Worm (Caenorhabditis elegans): ENCODE data around the gene rab-28.

ce11 chrIV:9289635-9290034 is 45.8 kb upstream of the rab-28 start:
- no peak for TF ChIP-seq lin-29 (GFP tag; IDR thresholded peaks at IDR 0.05)
- no peak for TF ChIP-seq nhr-25 (tag; optimal IDR thresholded peaks at IDR 0.05; ENCODE audit: borderline replicate concordance, insufficient read depth)
- no peak for TF ChIP-seq daf-12 (tag; optimal IDR thresholded peaks at IDR 0.05)

Data from whole organism, L4 larva.